Fruit fly (Drosophila melanogaster) whole organism, pupa: Measurements from ENCODE around the gene CG5225.
A peak's percentile ranks its signal among the peaks of the same experiment; 100 is the strongest.

Experiments
- CG14655 ChIP-seq: fragments of 200-800 bp; sonication (Bioruptor generic); optimal IDR thresholded peaks from 3 replicates; lab custom pipeline; 2017; ENCODE audit warnings: mild to moderate bottlenecking, missing biosample characterization, missing genetic modification reagents, missing genetic modification characterization
- CG15710 ChIP-seq: fragments of 200-800 bp; sonication (Bioruptor generic); optimal IDR thresholded peaks from 2 replicates; lab custom pipeline; 2018; ENCODE audit warnings: missing biosample characterization, mild to moderate bottlenecking, missing genetic modification characterization, moderate library complexity
- CG17806 ChIP-seq: fragments of 200-800 bp; sonication (Bioruptor generic); optimal IDR thresholded peaks from 2 replicates; lab custom pipeline; 2018; ENCODE audit warnings: missing biosample characterization, mild to moderate bottlenecking, missing genetic modification characterization, moderate library complexity
- CG34367 ChIP-seq: fragments of 200-800 bp; sonication (Bioruptor generic); optimal IDR thresholded peaks from 2 replicates; lab custom pipeline; 2018; ENCODE audit warnings: missing biosample characterization, mild to moderate bottlenecking, missing genetic modification characterization
- CG4496 ChIP-seq: fragments of 200-800 bp; sonication (Bioruptor generic); IDR thresholded peaks from 3 replicates; pipeline ENCODE4 v1.3.6; 2022; ENCODE audit warnings: missing biosample characterization, missing genetic modification characterization
- CG8159 ChIP-seq: fragments of 200-800 bp; sonication (Bioruptor generic); optimal IDR thresholded peaks from 3 replicates; lab custom pipeline; 2018; ENCODE audit warnings: missing biosample characterization, mild to moderate bottlenecking, missing genetic modification characterization, moderate library complexity
- CG8301 ChIP-seq: fragments of 200-800 bp; sonication (Bioruptor generic); optimal IDR thresholded peaks from 2 replicates; lab custom pipeline; 2018; ENCODE audit warnings: missing biosample characterization, mild to moderate bottlenecking, missing genetic modification characterization
- EcR ChIP-seq: fragments of 200-800 bp; sonication (Bioruptor generic); optimal IDR thresholded peaks from 3 replicates; lab custom pipeline; 2019; ENCODE audit warnings: missing biosample characterization, missing genetic modification characterization, mild to moderate bottlenecking, moderate library complexity, missing genetic modification reagents
- fd96Ca ChIP-seq: fragments of 200-800 bp; sonication (Bioruptor generic); IDR thresholded peaks from 3 replicates; pipeline ENCODE4 v1.3.6; 2022; ENCODE audit warnings: missing biosample characterization, missing genetic modification characterization
- rn ChIP-seq: fragments of 200-800 bp; sonication (Bioruptor generic); IDR thresholded peaks from 2 replicates; pipeline ENCODE4 v1.3.6; 2022; ENCODE audit warnings: missing biosample characterization, missing genetic modification characterization

DNA sequence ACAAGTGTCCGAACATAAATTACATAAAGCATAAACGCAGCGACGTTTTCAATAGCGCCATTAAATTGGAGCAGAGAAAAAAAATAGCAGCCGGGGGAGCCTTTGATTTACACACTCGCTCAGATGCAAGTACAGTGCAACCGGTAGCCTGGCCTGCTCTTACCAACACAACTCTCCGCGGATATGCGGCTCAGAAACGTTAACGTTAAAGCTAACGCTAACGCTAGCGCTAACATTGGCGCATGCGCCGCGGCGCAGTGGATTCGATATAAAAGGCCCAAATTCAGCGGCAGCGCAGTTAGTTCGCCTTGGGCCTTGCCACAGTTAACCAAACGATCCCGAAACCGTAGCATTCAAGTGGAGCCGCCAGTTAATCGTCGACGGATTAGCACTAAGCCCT lies 14.2 kb upstream of the CG5225 start, which contains the start of gene Pxd:
- no peak for TF ChIP-seq rn (GFP tag; lab: Robert Waterston, UW)
- 0 out of 3 replicates have a peak, but pooled peaks have one; percentile 31 for TF ChIP-seq CG4496 (GFP tag; lab: Robert Waterston, UW)
- no peak for TF ChIP-seq CG8301 (tag; lab: Kevin White, UChicago)
- no peak for TF ChIP-seq CG14655 (GFP tag; lab: Kevin White, UChicago)
- no peak for TF ChIP-seq CG34367 (tag; lab: Kevin White, UChicago)
- no peak for TF ChIP-seq EcR (GFP tag; lab: Kevin White, UChicago)
- no peak for TF ChIP-seq CG15710
- TF ChIP-seq CG8159 (tag; lab: Kevin White, UChicago): no peak
- no peak for TF ChIP-seq CG17806
- no peak for TF ChIP-seq fd96Ca (GFP tag; lab: Robert Waterston, UW)
